Fruit fly (Drosophila melanogaster): ENCODE results near the gene wake.
A peak's percentile ranks its signal among the peaks of the same experiment; 100 is the strongest.

Gene wake

DNA sequence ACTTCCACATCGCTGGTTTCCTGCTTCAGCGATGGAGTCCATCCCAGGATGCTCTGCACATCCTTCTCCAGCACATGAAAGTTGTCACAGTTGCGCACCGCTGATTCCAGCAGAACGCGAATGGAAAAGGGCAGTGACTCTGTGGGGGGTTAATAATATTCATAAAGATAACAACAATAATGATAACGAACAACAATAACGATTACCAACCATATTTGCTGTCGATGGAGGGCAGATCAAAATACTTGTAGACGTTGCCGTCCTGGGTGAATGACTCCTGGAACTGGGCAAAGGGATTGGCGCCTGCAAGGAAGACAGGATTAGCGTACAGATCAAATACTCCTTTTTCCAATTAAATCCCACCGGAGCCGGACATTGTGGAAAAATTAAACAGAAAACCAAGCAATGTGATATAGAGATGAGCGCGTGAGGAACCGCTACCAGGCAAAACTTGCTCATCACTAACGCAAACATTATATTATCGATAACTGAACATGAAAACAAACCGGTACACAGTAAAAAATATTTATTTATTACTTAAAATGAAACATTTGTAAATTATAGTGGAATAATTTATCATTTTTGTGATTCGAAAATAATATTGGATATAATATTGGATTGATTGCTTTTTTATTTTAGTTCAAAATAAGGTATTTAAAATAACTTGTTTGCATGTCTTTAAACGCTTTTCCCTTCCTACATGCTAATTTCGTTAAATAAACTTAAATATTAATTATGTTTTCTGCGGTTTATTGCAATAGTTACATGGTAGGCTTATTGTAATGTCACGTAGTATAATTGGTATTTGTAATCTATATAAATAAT lies 84.8 kb downstream of the wake start, which contains the start of gene Irp-1A (continued):
- peak; percentile 85 for TF ChIP-seq amos (GFP tag; IDR thresholded peaks at IDR 0.05; ENCODE audit: partially characterized antibody)
- peak; percentile 7 for TF ChIP-seq CG10431 (GFP tag; optimal IDR thresholded peaks at IDR 0.05)
- peak; percentile 76 for TF ChIP-seq Fer1 (GFP tag; optimal IDR thresholded peaks at IDR 0.05)
- TF ChIP-seq crol (GFP tag; IDR thresholded peaks at IDR 0.05): no peak
- no peak for TF ChIP-seq maf-S (GFP tag; optimal IDR thresholded peaks at IDR 0.05)
- TF ChIP-seq CG15269 (tag; optimal IDR thresholded peaks at IDR 0.05): peak; percentile 86
- no peak for TF ChIP-seq fru (optimal IDR thresholded peaks at IDR 0.05)
- TF ChIP-seq lab (GFP tag; optimal IDR thresholded peaks at IDR 0.05): peak; percentile 85
- no peak for TF ChIP-seq emc (GFP tag; optimal IDR thresholded peaks at IDR 0.05)
- peak; percentile 81 for TF ChIP-seq CG13424 (tag; optimal IDR thresholded peaks at IDR 0.05)
- TF ChIP-seq Doc3 (GFP tag; IDR thresholded peaks at IDR 0.05; ENCODE audit: partially characterized antibody): peak; percentile 77
- TF ChIP-seq bcd (GFP tag; optimal IDR thresholded peaks at IDR 0.05): peak; percentile 55
- TF ChIP-seq nerfin-2 (GFP tag; IDR thresholded peaks at IDR 0.05; ENCODE audit: partially characterized antibody): peak; percentile 49
- TF ChIP-seq CG4707 (GFP tag; optimal IDR thresholded peaks at IDR 0.05): no peak
- TF ChIP-seq Optix (GFP tag; IDR thresholded peaks at IDR 0.05): no peak
- no peak for TF ChIP-seq bigmax (GFP tag; optimal IDR thresholded peaks at IDR 0.05)
- peak; percentile 91 for TF ChIP-seq CG12391 (tag; optimal IDR thresholded peaks at IDR 0.05)
- TF ChIP-seq az2 (GFP tag; optimal IDR thresholded peaks at IDR 0.05): peak; percentile 60
- TF ChIP-seq gfzf (GFP tag; optimal IDR thresholded peaks at IDR 0.05): peak; percentile 16
- TF ChIP-seq btn (GFP tag; optimal IDR thresholded peaks at IDR 0.05): no peak
- no peak for TF ChIP-seq Ets65A (GFP tag)
- peak; percentile 8; the same call in 1 of the 2 replicates for TF ChIP-seq sim (GFP tag; IDR thresholded peaks at IDR 0.05)
- TF ChIP-seq sens (GFP tag): peak; percentile 90
- no peak for TF ChIP-seq HmgD (GFP tag; optimal IDR thresholded peaks at IDR 0.05)
- peak; percentile 31 for TF ChIP-seq CG31388 (GFP tag; optimal IDR thresholded peaks at IDR 0.05)
- peak; percentile 76 for TF ChIP-seq Xrp1 (GFP tag; IDR thresholded peaks at IDR 0.05)
- TF ChIP-seq schlank (tag; optimal IDR thresholded peaks at IDR 0.05): peak; percentile 21
- TF ChIP-seq CG14050 (GFP tag; IDR thresholded peaks at IDR 0.05): peak; percentile 36; the same call in 1 of the 3 replicates
- peak; percentile 85 for TF ChIP-seq grau (tag; optimal IDR thresholded peaks at IDR 0.05)
- TF ChIP-seq CG9876 (GFP tag; optimal IDR thresholded peaks at IDR 0.05): no peak
- TF ChIP-seq CG2712 (tag; optimal IDR thresholded peaks at IDR 0.05): peak; percentile 85
- TF ChIP-seq hth (optimal IDR thresholded peaks at IDR 0.05): no peak
- TF ChIP-seq NC2β (GFP tag; optimal IDR thresholded peaks at IDR 0.05): no peak
- peak; percentile 58 for TF ChIP-seq ap (GFP tag; IDR thresholded peaks at IDR 0.05)
- TF ChIP-seq CG14965 (GFP tag; optimal IDR thresholded peaks at IDR 0.05; ENCODE audit: borderline replicate concordance): no peak
- no peak for TF ChIP-seq ham (GFP tag; IDR thresholded peaks at IDR 0.05)
- no peak for TF ChIP-seq so (GFP tag; IDR thresholded peaks at IDR 0.05)
- peak; percentile 56 for TF ChIP-seq Sry-β (GFP tag; optimal IDR thresholded peaks at IDR 0.05)
- TF ChIP-seq tgo (GFP tag; IDR thresholded peaks at IDR 0.05): peak; percentile 78
- peak; percentile 77 for TF ChIP-seq tap (tag; optimal IDR thresholded peaks at IDR 0.05)
- TF ChIP-seq crp (GFP tag; optimal IDR thresholded peaks at IDR 0.05): peak in 1 of 2 experiments; percentile 7
- peak; percentile 71 for TF ChIP-seq Awh (GFP tag; IDR thresholded peaks at IDR 0.05)
- no peak for TF ChIP-seq aop (GFP tag; IDR thresholded peaks at IDR 0.05)
- TF ChIP-seq CG2678 (tag; optimal IDR thresholded peaks at IDR 0.05): peak; percentile 87
- TF ChIP-seq CG17359 (tag; optimal IDR thresholded peaks at IDR 0.05): peak; percentile 83
- peak; percentile 61 for TF ChIP-seq CG3995 (GFP tag; optimal IDR thresholded peaks at IDR 0.05)
- TF ChIP-seq tx (GFP tag; optimal IDR thresholded peaks at IDR 0.05): no peak
- peak; percentile 38; the same call in 1 of the 2 replicates for TF ChIP-seq CG1024 (GFP tag; IDR thresholded peaks at IDR 0.05)
- peak; percentile 82 for TF ChIP-seq knrl (GFP tag; IDR thresholded peaks at IDR 0.05; ENCODE audit: partially characterized antibody)
- TF ChIP-seq Adf1 (GFP tag; IDR thresholded peaks at IDR 0.05): peak; percentile 45; the same call in 1 of the 2 replicates
